Worm (Caenorhabditis elegans): Measurements from ENCODE around the gene F21D5.4.

- no peak for TF ChIP-seq flt-1 (GFP tag; IDR thresholded peaks at IDR 0.05)
- TF ChIP-seq tab-1 (GFP tag; IDR thresholded peaks at IDR 0.05): no peak
Observed at ce11 chrIV:8761896-8762295, 24.0 kb downstream of the F21D5.4 start, which contains the start of the genes F20C5.11 and klp-11.

Measured in whole organism, midembryonic.